Fruit fly (Drosophila melanogaster): ENCODE measurements around the gene Coq5.
A peak's percentile ranks its signal among the peaks of the same experiment; 100 is the strongest.

Gene Coq5

DNA sequence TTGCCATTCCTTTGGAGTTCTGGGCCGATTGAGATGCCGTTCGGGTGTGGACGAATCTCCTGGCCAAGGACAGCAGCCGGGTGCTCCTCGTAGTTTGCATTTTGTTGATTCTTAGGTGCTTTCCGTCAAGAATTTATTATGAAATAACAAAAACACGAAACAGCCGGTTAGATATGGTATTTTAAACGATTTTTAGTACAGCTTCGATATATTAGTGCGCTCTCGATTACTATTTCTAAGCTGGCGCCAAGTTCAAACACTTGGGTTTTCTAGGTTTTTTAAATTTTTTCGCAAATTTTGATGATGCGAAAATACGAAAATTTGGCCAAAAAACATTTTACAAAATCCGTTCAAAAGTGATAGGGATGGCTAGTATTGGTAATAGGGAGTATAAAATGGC, at the start of gene Coq5:
Gene Coq5, minus strand, starts transcription at position 303 of the 400 bp plus-strand sequence.
- TF ChIP-seq CG13204 (GFP tag; optimal IDR thresholded peaks at IDR 0.05) (no peak), CG34367 (tag; optimal IDR thresholded peaks at IDR 0.05) (no peak), rn (GFP tag; IDR thresholded peaks at IDR 0.05) (no peak), CG8301 (tag; optimal IDR thresholded peaks at IDR 0.05) (no peak), CG10348 (GFP tag; IDR thresholded peaks at IDR 0.05) (no peak), CG14655 (GFP tag; optimal IDR thresholded peaks at IDR 0.05) (no peak), fd96Ca (GFP tag; IDR thresholded peaks at IDR 0.05) (no peak)

DNA sequence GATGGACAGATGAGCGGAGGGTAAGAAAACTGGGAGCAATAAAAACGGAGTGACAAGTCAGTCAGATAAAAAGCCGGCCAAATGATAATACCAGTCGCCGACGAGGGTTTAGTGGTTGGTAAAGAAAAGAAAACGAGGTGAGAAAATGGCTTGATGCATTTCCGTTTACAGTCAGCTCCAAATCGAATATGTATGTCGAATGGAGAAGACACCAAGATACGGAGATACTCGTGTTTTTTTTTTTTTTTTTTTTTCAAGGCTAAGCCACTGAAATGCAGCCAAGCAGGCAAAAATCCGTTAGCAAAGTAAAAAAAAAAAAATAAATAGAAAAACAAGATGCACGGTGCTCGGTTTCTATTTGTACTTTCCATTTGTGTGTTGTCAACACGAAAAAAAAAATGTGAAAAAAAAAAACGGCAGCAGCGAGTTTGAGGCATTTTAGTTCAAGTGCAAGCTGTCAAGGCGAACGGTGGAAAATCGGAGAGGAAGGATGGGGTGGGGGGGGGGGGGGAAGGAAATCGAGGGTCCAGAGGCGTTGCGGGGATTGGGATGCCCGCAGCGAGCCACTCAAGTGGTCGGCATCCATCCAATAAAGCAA, 49.5 kb upstream of the Coq5 start:
- peak; percentile 38 for TF ChIP-seq CG12605 (GFP tag; IDR thresholded peaks at IDR 0.05)
- TF ChIP-seq D1 (tag; optimal IDR thresholded peaks at IDR 0.05): no peak
- no peak for TF ChIP-seq rn (GFP tag; IDR thresholded peaks at IDR 0.05)
- TF ChIP-seq CG13204 (GFP tag; optimal IDR thresholded peaks at IDR 0.05): no peak
- TF ChIP-seq Ets98B (GFP tag; IDR thresholded peaks at IDR 0.05): no peak
- TF ChIP-seq CG15710 (tag; optimal IDR thresholded peaks at IDR 0.05): no peak
- TF ChIP-seq CG4496 (GFP tag; IDR thresholded peaks at IDR 0.05): peak; percentile 38; the same call in 1 of the 3 replicates
- TF ChIP-seq fd96Ca (GFP tag; IDR thresholded peaks at IDR 0.05): 0 out of 3 replicates have a peak, but pooled peaks have one; percentile 22
- no peak for TF ChIP-seq CG14655 (GFP tag; optimal IDR thresholded peaks at IDR 0.05)
- no peak for TF ChIP-seq CG10348 (GFP tag; IDR thresholded peaks at IDR 0.05)
- TF ChIP-seq Pif1B (GFP tag; optimal IDR thresholded peaks at IDR 0.05): no peak
- no peak for TF ChIP-seq CG34367 (tag; optimal IDR thresholded peaks at IDR 0.05)
- peak; percentile 2 for TF ChIP-seq CG8159 (tag; optimal IDR thresholded peaks at IDR 0.05)
- TF ChIP-seq gl (tag; optimal IDR thresholded peaks at IDR 0.05): no peak
- TF ChIP-seq CG8301 (tag; optimal IDR thresholded peaks at IDR 0.05): no peak
- TF ChIP-seq Pif1A (GFP tag; optimal IDR thresholded peaks at IDR 0.05): peak; percentile 16

DNA sequence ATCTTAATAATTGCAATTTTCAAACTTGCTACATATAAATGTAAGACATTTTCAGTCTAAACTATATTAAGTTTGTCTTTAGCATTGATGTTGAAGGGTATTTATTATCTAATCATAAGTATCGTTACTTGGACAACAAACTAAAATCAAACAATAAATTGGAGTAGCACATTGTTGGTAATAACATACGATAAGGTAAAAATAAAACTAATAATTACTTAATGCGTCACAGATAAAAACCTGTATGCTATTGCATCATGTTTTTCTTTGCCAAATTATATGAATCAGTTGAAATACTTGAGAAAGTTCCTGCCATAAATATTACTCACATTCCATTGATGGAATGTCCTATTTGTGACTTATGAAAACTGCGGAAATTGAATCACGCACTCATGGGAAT, 46.5 kb upstream of the Coq5 start:
- TF ChIP-seq CG14655 (GFP tag; optimal IDR thresholded peaks at IDR 0.05): no peak
- no peak for TF ChIP-seq CG15710 (tag; optimal IDR thresholded peaks at IDR 0.05)
- TF ChIP-seq CG10348 (GFP tag; IDR thresholded peaks at IDR 0.05): no peak
- no peak for TF ChIP-seq Pif1A (GFP tag; optimal IDR thresholded peaks at IDR 0.05)
- TF ChIP-seq Pif1B (GFP tag; optimal IDR thresholded peaks at IDR 0.05): no peak
- TF ChIP-seq gl (tag; optimal IDR thresholded peaks at IDR 0.05): no peak
- TF ChIP-seq CG9948 (tag; optimal IDR thresholded peaks at IDR 0.05): no peak
- no peak for TF ChIP-seq rn (GFP tag; IDR thresholded peaks at IDR 0.05)
- TF ChIP-seq CG34367 (tag; optimal IDR thresholded peaks at IDR 0.05): no peak
- no peak for TF ChIP-seq D1 (tag; optimal IDR thresholded peaks at IDR 0.05)
- TF ChIP-seq fd96Ca (GFP tag; IDR thresholded peaks at IDR 0.05): no peak
- no peak for TF ChIP-seq Ets98B (GFP tag; IDR thresholded peaks at IDR 0.05)
- TF ChIP-seq CG8301 (tag; optimal IDR thresholded peaks at IDR 0.05): no peak

DNA sequence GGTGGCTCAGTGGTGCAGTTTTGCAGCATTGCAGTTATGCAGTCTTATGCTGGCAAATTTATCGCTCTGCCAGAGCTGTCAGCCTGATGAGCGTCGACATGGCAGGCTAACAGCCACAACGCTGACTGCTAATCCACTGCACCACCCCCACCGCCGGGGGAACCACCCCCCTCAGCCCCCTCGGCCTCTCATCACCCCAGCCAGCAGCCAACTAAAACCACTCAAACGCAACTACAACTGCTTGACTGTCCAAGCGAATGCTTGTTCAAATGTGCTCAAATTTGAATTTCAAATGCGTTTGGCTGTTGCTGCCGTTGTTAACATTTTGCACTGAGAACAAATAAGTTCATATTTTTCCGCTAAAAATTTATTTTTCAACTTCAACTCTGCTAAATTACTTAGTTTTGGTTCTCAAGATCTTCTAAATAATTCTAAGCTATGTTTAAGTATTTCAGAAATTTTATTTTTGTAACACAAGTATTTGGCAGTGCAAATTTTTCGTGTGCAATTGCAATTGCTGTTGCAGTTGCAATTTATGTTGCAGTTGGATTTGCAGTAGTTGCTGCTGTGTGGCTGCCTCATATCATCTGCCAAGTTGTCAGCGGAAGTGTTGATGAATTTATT, 44.1 kb upstream of the Coq5 start:
- peak; percentile 42; the same call in 1 of the 2 replicates for TF ChIP-seq rn (GFP tag; IDR thresholded peaks at IDR 0.05)
- TF ChIP-seq gl (tag; optimal IDR thresholded peaks at IDR 0.05): no peak
- peak; percentile 54 for TF ChIP-seq CG9948 (tag; optimal IDR thresholded peaks at IDR 0.05)
- TF ChIP-seq Snoo (tag; optimal IDR thresholded peaks at IDR 0.05): peak; percentile 11
- TF ChIP-seq CG15710 (tag; optimal IDR thresholded peaks at IDR 0.05): peak; percentile 12
- peak; percentile 71 for TF ChIP-seq fd96Ca (GFP tag; IDR thresholded peaks at IDR 0.05)
- peak; percentile 50 for TF ChIP-seq CG17806 (tag; optimal IDR thresholded peaks at IDR 0.05)
- peak; percentile 12 for TF ChIP-seq CG8159 (tag; optimal IDR thresholded peaks at IDR 0.05)
- TF ChIP-seq Pif1B (GFP tag; optimal IDR thresholded peaks at IDR 0.05): peak; percentile 40
- TF ChIP-seq CG12605 (GFP tag; IDR thresholded peaks at IDR 0.05): peak; percentile 74
- no peak for TF ChIP-seq D1 (tag; optimal IDR thresholded peaks at IDR 0.05)
- TF ChIP-seq CG14655 (GFP tag; optimal IDR thresholded peaks at IDR 0.05): peak; percentile 81
- peak; percentile 84 for TF ChIP-seq CG8301 (tag; optimal IDR thresholded peaks at IDR 0.05)
- TF ChIP-seq CG13204 (GFP tag; optimal IDR thresholded peaks at IDR 0.05): no peak
- peak; percentile 90 for TF ChIP-seq CG4496 (GFP tag; IDR thresholded peaks at IDR 0.05)
- TF ChIP-seq EcR (GFP tag; optimal IDR thresholded peaks at IDR 0.05): no peak
- peak; percentile 60 for TF ChIP-seq Pif1A (GFP tag; optimal IDR thresholded peaks at IDR 0.05)
- peak; percentile 7 for TF ChIP-seq CG34367 (tag; optimal IDR thresholded peaks at IDR 0.05)
- peak; percentile 89 for TF ChIP-seq Ets98B (GFP tag; IDR thresholded peaks at IDR 0.05)
- peak; percentile 93 for TF ChIP-seq CG32121 (GFP tag; IDR thresholded peaks at IDR 0.05)
- TF ChIP-seq CG10348 (GFP tag; IDR thresholded peaks at IDR 0.05): 0 out of 2 replicates have a peak, but pooled peaks have one; percentile 25

DNA sequence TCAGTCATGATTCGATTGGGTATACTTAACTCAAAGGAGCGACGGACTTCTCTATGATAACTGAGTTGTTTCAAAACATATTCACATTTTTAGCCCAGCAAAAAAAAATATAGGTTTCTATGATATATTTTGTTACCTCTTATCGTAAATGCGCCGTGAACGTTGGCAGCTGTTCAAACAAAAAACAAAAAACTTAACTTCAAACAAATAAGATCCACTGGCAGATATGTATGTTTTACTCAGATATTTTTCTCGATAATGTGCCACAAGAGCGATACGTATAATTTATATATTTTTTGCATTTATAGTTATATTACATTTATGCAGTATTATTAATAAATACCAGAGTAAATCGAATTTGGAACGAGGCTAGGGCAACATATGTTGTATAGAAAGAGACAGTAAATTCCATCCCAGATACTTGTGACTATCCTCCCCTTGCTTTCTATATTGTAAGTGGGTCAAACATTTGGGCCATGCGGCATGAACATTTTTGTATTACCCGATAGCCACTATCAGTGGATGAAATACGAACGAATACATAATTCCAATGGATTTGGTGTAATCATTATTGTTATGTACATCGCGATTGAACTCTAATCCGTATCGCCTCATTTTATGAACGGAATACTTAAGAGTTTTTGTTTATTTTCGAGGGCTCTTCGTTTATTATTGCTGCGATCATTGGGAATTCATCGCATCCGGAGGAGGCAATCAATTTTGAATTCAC, 42.3 kb upstream of the Coq5 start, which contains the start of gene CG32639:
Gene CG32639, minus strand, starts transcription at position 51 of the 730 bp plus-strand sequence.
- TF ChIP-seq rn (GFP tag; IDR thresholded peaks at IDR 0.05) (no peak), CG14655 (GFP tag; optimal IDR thresholded peaks at IDR 0.05) (no peak)
